Worm (Caenorhabditis elegans): ENCODE data around the gene Y54G2A.15.

Y54G2A.15 gene

ce11 chrIV:2843882-2844281 lies at the start of gene Y54G2A.15:
Gene Y54G2A.15 (minus strand): TSS chrIV:2843982.
- TF ChIP-seq klf-2 (GFP tag; conservative IDR thresholded peaks at IDR 0.05), result no peak
- no peak for TF ChIP-seq flt-1 (GFP tag; IDR thresholded peaks at IDR 0.05)
- TF ChIP-seq ref-1 (GFP tag; conservative IDR thresholded peaks at IDR 0.05), result no peak
- TF ChIP-seq tab-1 (GFP tag; IDR thresholded peaks at IDR 0.05), result no peak
- no peak for TF ChIP-seq T22C8.4 (GFP tag; IDR thresholded peaks at IDR 0.05)
- no peak for TF ChIP-seq med-1 (GFP tag; optimal IDR thresholded peaks at IDR 0.05; ENCODE audit: insufficient read depth)
- no peak for TF ChIP-seq ztf-29 (GFP tag; IDR thresholded peaks at IDR 0.05)
- no peak for TF ChIP-seq cog-1 (tag; optimal IDR thresholded peaks at IDR 0.05)
- no peak for TF ChIP-seq ztf-23 (GFP tag; IDR thresholded peaks at IDR 0.05)

- TF ChIP-seq ztf-23 (GFP tag; IDR thresholded peaks at IDR 0.05) (no peak), ref-1 (GFP tag; conservative IDR thresholded peaks at IDR 0.05) (no peak), klf-2 (GFP tag; conservative IDR thresholded peaks at IDR 0.05) (no peak), med-1 (GFP tag; optimal IDR thresholded peaks at IDR 0.05; ENCODE audit: insufficient read depth) (no peak), cog-1 (tag; optimal IDR thresholded peaks at IDR 0.05) (no peak), flt-1 (GFP tag; IDR thresholded peaks at IDR 0.05) (no peak), tab-1 (GFP tag; IDR thresholded peaks at IDR 0.05) (no peak), T22C8.4 (GFP tag; IDR thresholded peaks at IDR 0.05) (no peak), ztf-29 (GFP tag; IDR thresholded peaks at IDR 0.05) (no peak)
These were observed 49.7 kb upstream of the Y54G2A.15 start for ce11 chrIV:2893486-2893842.

- no peak for TF ChIP-seq flt-1 (GFP tag; IDR thresholded peaks at IDR 0.05)
- TF ChIP-seq ref-1 (GFP tag; conservative IDR thresholded peaks at IDR 0.05), result no peak
- no peak for TF ChIP-seq tab-1 (GFP tag; IDR thresholded peaks at IDR 0.05)
- TF ChIP-seq ztf-23 (GFP tag; IDR thresholded peaks at IDR 0.05), result no peak
- TF ChIP-seq cog-1 (tag; optimal IDR thresholded peaks at IDR 0.05), result no peak
- TF ChIP-seq ztf-29 (GFP tag; IDR thresholded peaks at IDR 0.05), result no peak
- TF ChIP-seq T22C8.4 (GFP tag; IDR thresholded peaks at IDR 0.05), result no peak
- TF ChIP-seq med-1 (GFP tag; optimal IDR thresholded peaks at IDR 0.05; ENCODE audit: insufficient read depth), result no peak
- no peak for TF ChIP-seq klf-2 (GFP tag; conservative IDR thresholded peaks at IDR 0.05)
These were observed 49.2 kb upstream of the Y54G2A.15 start for ce11 chrIV:2892787-2893485.

- TF ChIP-seq klf-2 (GFP tag; conservative IDR thresholded peaks at IDR 0.05), result no peak
- no peak for TF ChIP-seq ref-1 (GFP tag; conservative IDR thresholded peaks at IDR 0.05)
- no peak for TF ChIP-seq cog-1 (tag; optimal IDR thresholded peaks at IDR 0.05)
- TF ChIP-seq flt-1 (GFP tag; IDR thresholded peaks at IDR 0.05), result no peak
- TF ChIP-seq ztf-23 (GFP tag; IDR thresholded peaks at IDR 0.05), result no peak
- no peak for TF ChIP-seq ztf-29 (GFP tag; IDR thresholded peaks at IDR 0.05)
- TF ChIP-seq tab-1 (GFP tag; IDR thresholded peaks at IDR 0.05), result no peak
- TF ChIP-seq T22C8.4 (GFP tag; IDR thresholded peaks at IDR 0.05), result no peak
- TF ChIP-seq med-1 (GFP tag; optimal IDR thresholded peaks at IDR 0.05; ENCODE audit: insufficient read depth), result no peak
These were observed 48.6 kb upstream of the Y54G2A.15 start, which contains the start of gene Y54G2A.18 for ce11 chrIV:2892395-2892786. Gene Y54G2A.18 (minus strand): TSS chrIV:2892495.

ce11 chrIV:2891535-2892233 lies 47.9 kb upstream of the Y54G2A.15 start:
- TF ChIP-seq klf-2 (GFP tag; conservative IDR thresholded peaks at IDR 0.05) (no peak), ztf-29 (GFP tag; IDR thresholded peaks at IDR 0.05) (no peak)

DNA sequence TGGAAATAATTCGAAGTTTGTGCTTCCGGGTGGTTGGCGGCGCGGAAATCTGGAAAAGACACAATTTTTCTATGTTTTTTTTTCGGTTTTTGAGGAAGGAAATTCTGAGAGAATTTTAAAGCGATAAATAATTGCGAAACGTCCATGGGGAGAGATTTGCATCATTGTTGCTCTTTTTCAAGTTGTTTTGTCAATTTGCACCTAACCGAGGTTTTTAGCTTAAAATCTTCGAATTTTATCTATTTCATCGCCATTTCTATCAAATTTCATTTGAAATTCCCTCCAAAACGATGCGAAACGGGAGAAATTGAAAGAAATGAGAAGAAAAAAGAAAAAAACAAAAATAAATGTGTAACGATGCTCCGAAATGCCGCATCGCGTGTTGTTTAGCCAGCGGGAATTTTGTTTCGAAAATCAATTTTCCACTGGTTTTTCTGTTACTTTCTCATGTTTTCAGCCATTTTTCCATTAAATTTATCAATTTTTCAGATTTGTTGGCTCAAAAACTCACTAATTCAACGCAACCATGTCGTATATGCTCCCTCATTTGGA lies 46.7 kb upstream of the Y54G2A.15 start, which contains the start of the genes nprt-1 and dib-1:
TSS of gene nprt-1 (minus strand) at position 51 of the 552 bp plus-strand sequence.
TSS of gene dib-1 (plus strand) at position 482 of the 552 bp plus-strand sequence.
- TF ChIP-seq T22C8.4 (GFP tag; IDR thresholded peaks at IDR 0.05) (no peak), ztf-23 (GFP tag; IDR thresholded peaks at IDR 0.05) (no peak), ztf-29 (GFP tag; IDR thresholded peaks at IDR 0.05) (no peak), klf-2 (GFP tag; conservative IDR thresholded peaks at IDR 0.05) (no peak), flt-1 (GFP tag; IDR thresholded peaks at IDR 0.05) (no peak), tab-1 (GFP tag; IDR thresholded peaks at IDR 0.05) (no peak), ref-1 (GFP tag; conservative IDR thresholded peaks at IDR 0.05) (no peak), cog-1 (tag; optimal IDR thresholded peaks at IDR 0.05) (no peak), med-1 (GFP tag; optimal IDR thresholded peaks at IDR 0.05; ENCODE audit: insufficient read depth) (no peak)

- TF ChIP-seq tab-1 (GFP tag; IDR thresholded peaks at IDR 0.05) (no peak), ztf-23 (GFP tag; IDR thresholded peaks at IDR 0.05) (no peak), med-1 (GFP tag; optimal IDR thresholded peaks at IDR 0.05; ENCODE audit: insufficient read depth) (no peak), cog-1 (tag; optimal IDR thresholded peaks at IDR 0.05) (no peak)
These were observed 44.8 kb upstream of the Y54G2A.15 start for ce11 chrIV:2888496-2889101.

ce11 chrIV:2887245-2887644 lies 43.5 kb upstream of the Y54G2A.15 start:
- TF ChIP-seq ztf-29 (GFP tag; IDR thresholded peaks at IDR 0.05), result no peak
- TF ChIP-seq tab-1 (GFP tag; IDR thresholded peaks at IDR 0.05), result no peak
- TF ChIP-seq med-1 (GFP tag; optimal IDR thresholded peaks at IDR 0.05; ENCODE audit: insufficient read depth), result no peak
- TF ChIP-seq ztf-23 (GFP tag; IDR thresholded peaks at IDR 0.05), result no peak
- no peak for TF ChIP-seq ref-1 (GFP tag; conservative IDR thresholded peaks at IDR 0.05)
- no peak for TF ChIP-seq flt-1 (GFP tag; IDR thresholded peaks at IDR 0.05)
- TF ChIP-seq klf-2 (GFP tag; conservative IDR thresholded peaks at IDR 0.05), result no peak
- TF ChIP-seq cog-1 (tag; optimal IDR thresholded peaks at IDR 0.05), result no peak
- no peak for TF ChIP-seq T22C8.4 (GFP tag; IDR thresholded peaks at IDR 0.05)

ce11 chrIV:2886655-2887054 lies 42.9 kb upstream of the Y54G2A.15 start, which contains the start of gene dml-1:
Gene dml-1 (plus strand): TSS chrIV:2886955.
- TF ChIP-seq ztf-29 (GFP tag; IDR thresholded peaks at IDR 0.05) (no peak), tab-1 (GFP tag; IDR thresholded peaks at IDR 0.05) (no peak), cog-1 (tag; optimal IDR thresholded peaks at IDR 0.05) (no peak), flt-1 (GFP tag; IDR thresholded peaks at IDR 0.05) (no peak), T22C8.4 (GFP tag; IDR thresholded peaks at IDR 0.05) (no peak), med-1 (GFP tag; optimal IDR thresholded peaks at IDR 0.05; ENCODE audit: insufficient read depth) (no peak), ref-1 (GFP tag; conservative IDR thresholded peaks at IDR 0.05) (no peak), ztf-23 (GFP tag; IDR thresholded peaks at IDR 0.05) (no peak), klf-2 (GFP tag; conservative IDR thresholded peaks at IDR 0.05) (no peak)
